Worm (Caenorhabditis elegans): ENCODE measurements around the gene amph-1.
"Not testable (repeated sequence)": the region's sequence is repeated elsewhere in the genome, so short reads cannot be mapped to it uniquely, and the experiment has no call there.

Gene amph-1

ce11 chrIV:9647789-9648361 lies at the start of gene amph-1:
Gene amph-1 (minus strand): TSS chrIV:9647873.
- TF ChIP-seq nhr-23 (tag; optimal IDR thresholded peaks at IDR 0.05) (peak; percentile 81), pha-4 (tag; optimal IDR thresholded peaks at IDR 0.05) (peak; percentile 8), elt-2 (tag; optimal IDR thresholded peaks at IDR 0.05) (peak; percentile 45), eor-1 (tag; optimal IDR thresholded peaks at IDR 0.05) (no peak), snpc-4 (tag; optimal IDR thresholded peaks at IDR 0.05) (no peak), ceh-16 (tag; optimal IDR thresholded peaks at IDR 0.05) (no peak), lin-39 (tag; optimal IDR thresholded peaks at IDR 0.05) (peak; percentile 17), R02D3.7 (tag; optimal IDR thresholded peaks at IDR 0.05) (no peak), elt-3 (tag; optimal IDR thresholded peaks at IDR 0.05) (peak in 1 of 3 experiments; percentile 2), aly-2 (tag; optimal IDR thresholded peaks at IDR 0.05) (no peak), pqm-1 (tag; optimal IDR thresholded peaks at IDR 0.05) (peak; percentile 17), nhr-237 (tag; optimal IDR thresholded peaks at IDR 0.05) (no peak), daf-12 (tag; optimal IDR thresholded peaks at IDR 0.05) (no peak), nfya-1 (tag; optimal IDR thresholded peaks at IDR 0.05; ENCODE audit: insufficient read depth) (peak; percentile 70), fkh-10 (GFP tag; optimal IDR thresholded peaks at IDR 0.05) (no peak), egl-5 (tag; optimal IDR thresholded peaks at IDR 0.05) (no peak), hmg-11 (tag; optimal IDR thresholded peaks at IDR 0.05) (peak; percentile 66), sea-2 (GFP tag; optimal IDR thresholded peaks at IDR 0.05) (no peak), ceh-28 (tag; optimal IDR thresholded peaks at IDR 0.05) (peak; percentile 52), nhr-25 (tag; optimal IDR thresholded peaks at IDR 0.05) (peak; percentile 21), ama-1 (optimal IDR thresholded peaks at IDR 0.05) (no peak), nhr-11 (tag; optimal IDR thresholded peaks at IDR 0.05) (no peak)

ce11 chrIV:9696513-9696912 lies 48.8 kb upstream of the amph-1 start:
- TF ChIP-seq fos-1 (tag; optimal IDR thresholded peaks at IDR 0.05) (no peak), sea-2 (GFP tag; optimal IDR thresholded peaks at IDR 0.05) (no peak), ceh-82 (tag; optimal IDR thresholded peaks at IDR 0.05) (no peak), jun-1 (tag; optimal IDR thresholded peaks at IDR 0.05) (no peak), eor-1 (tag; optimal IDR thresholded peaks at IDR 0.05) (no peak), lin-39 (tag; optimal IDR thresholded peaks at IDR 0.05) (no peak), nhr-76 (tag; optimal IDR thresholded peaks at IDR 0.05) (no peak), fkh-10 (GFP tag; optimal IDR thresholded peaks at IDR 0.05) (no peak), nhr-67 (tag; optimal IDR thresholded peaks at IDR 0.05) (no peak), elt-2 (tag; optimal IDR thresholded peaks at IDR 0.05) (no peak), elt-3 (tag; optimal IDR thresholded peaks at IDR 0.05) (no peak)

- no peak for TF ChIP-seq nhr-43 (tag; optimal IDR thresholded peaks at IDR 0.05; ENCODE audit: poor library complexity, severe bottlenecking)
- no peak for TF ChIP-seq ceh-9 (tag; optimal IDR thresholded peaks at IDR 0.05)
- no peak for TF ChIP-seq nhr-25 (tag; optimal IDR thresholded peaks at IDR 0.05)
- no peak for TF ChIP-seq aly-2 (tag; optimal IDR thresholded peaks at IDR 0.05)
- TF ChIP-seq zag-1 (tag; optimal IDR thresholded peaks at IDR 0.05): no peak
These were observed 45.2 kb upstream of the amph-1 start, which contains the start of gene twk-9 for ce11 chrIV:9692874-9693273. Gene twk-9 (plus strand): TSS chrIV:9693174.

ce11 chrIV:9690644-9691043 lies 43.0 kb upstream of the amph-1 start, which contains the start of gene sdz-36:
Gene sdz-36 (plus strand): TSS chrIV:9690944.
- no peak for TF ChIP-seq lin-39 (tag; optimal IDR thresholded peaks at IDR 0.05)
- TF ChIP-seq lsy-12 (tag; optimal IDR thresholded peaks at IDR 0.05): no peak
- no peak for TF ChIP-seq pqm-1 (tag; optimal IDR thresholded peaks at IDR 0.05)
- TF ChIP-seq mml-1 (tag; optimal IDR thresholded peaks at IDR 0.05): no peak
- no peak for TF ChIP-seq daf-12 (tag; optimal IDR thresholded peaks at IDR 0.05)
- no peak for TF ChIP-seq ztf-4 (tag; optimal IDR thresholded peaks at IDR 0.05)

- TF ChIP-seq ZK546.5, elt-3, elt-2 (tag; optimal IDR thresholded peaks at IDR 0.05): not testable (repeated sequence)
These were observed 41.0 kb upstream of the amph-1 start, which contains the start of gene msp-76 for ce11 chrIV:9688715-9689114. Gene msp-76 (plus strand): TSS chrIV:9689015.

Measured in whole organism, L3 larva.